Worm (Caenorhabditis elegans) whole organism, young adult: ENCODE data around the gene gtf-2H2C.

ENCODE experiments used
- K11D2.4 ChIP-seq: fragments of 200-800 bp; sonication (Bioruptor generic); IDR thresholded peaks from 2 replicates; pipeline ENCODE4 v1.3.6; 2022; ENCODE audit warnings: missing genetic modification reagents, missing genetic modification characterization, missing compliant biosample characterization
- ama-1 ChIP-seq, 3 experiments: fragments of 150-350 bp in 1 of 3; sonication (generic microtip) in 2 of 3; optimal IDR thresholded peaks; 2 replicates each; lab custom pipeline; 2014 to 2018; ENCODE audit warnings: missing biosample characterization in 2 of 3, missing genetic modification characterization in 2 of 3, missing genetic modification reagents in 2 of 3
- athp-1 ChIP-seq: sonication (generic microtip); optimal IDR thresholded peaks from 2 replicates; lab custom pipeline; 2017; ENCODE audit warnings: mild to moderate bottlenecking, missing genetic modification characterization, missing compliant biosample characterization
- him-1 ChIP-seq: sonication (generic microtip); optimal IDR thresholded peaks from 2 replicates; lab custom pipeline; 2016; ENCODE audit warnings: missing genotype, missing genetic modification reagents, missing genetic modification characterization, missing compliant biosample characterization
- mes-4 ChIP-seq: sonication (generic microtip); optimal IDR thresholded peaks from 2 replicates; lab custom pipeline; 2016; ENCODE audit warnings: missing genotype, missing genetic modification characterization, missing compliant biosample characterization
- nfya-1 ChIP-seq: sonication (generic microtip); optimal IDR thresholded peaks from 2 replicates; lab custom pipeline; 2017; ENCODE audit warnings: antibody characterized with exemption, missing compliant biosample characterization, missing genetic modification characterization, borderline replicate concordance; ENCODE audit not compliant: insufficient read depth
- rcor-1 ChIP-seq: fragments of 200-800 bp; sonication (Bioruptor generic); IDR thresholded peaks from 2 replicates; pipeline ENCODE4 v1.3.6; 2022; ENCODE audit warnings: missing genetic modification reagents, missing genetic modification characterization, missing compliant biosample characterization
- snpc-3.4 ChIP-seq: sonication (generic microtip); optimal IDR thresholded peaks from 2 replicates; lab custom pipeline; 2017; ENCODE audit warnings: missing genetic modification characterization, mild to moderate bottlenecking, missing compliant biosample characterization, antibody characterized with exemption, moderate library complexity, missing genotype, missing genetic modification reagents
- snpc-4 ChIP-seq, 5 experiments: fragments of 150-350 bp in 1 of 5; sonication (generic microtip) in 4 of 5; optimal IDR thresholded peaks; 2 replicates each; lab custom pipeline; 2014 to 2018; ENCODE audit warnings: missing genetic modification characterization in 5 of 5, missing biosample characterization in 3 of 5, antibody characterized with exemption in 2 of 5, mild to moderate bottlenecking in 2 of 5, missing compliant biosample characterization in 2 of 5, missing genotype in 2 of 5, moderate library complexity in 2 of 5, missing genetic modification reagents in 1 of 5
- unc-62 ChIP-seq: fragments of 150-350 bp; optimal IDR thresholded peaks from 2 replicates; lab custom pipeline; 2014; ENCODE audit warnings: missing biosample characterization, missing genetic modification reagents, missing genetic modification characterization
- zim-3 ChIP-seq: sonication (generic microtip); optimal IDR thresholded peaks from 2 replicates; lab custom pipeline; 2017; ENCODE audit warnings: mild to moderate bottlenecking, missing genetic modification characterization, moderate library complexity, missing compliant biosample characterization

ce11 chrIII:10078784-10079183, 11.8 kb downstream of the gtf-2H2C start:
- no peak for TF ChIP-seq mes-4 (tag; lab: Kevin White, UChicago)
- TF ChIP-seq snpc-3.4, result no peak
- no peak for TF ChIP-seq K11D2.4 (GFP tag; lab: Robert Waterston, UW)
- TF ChIP-seq zim-3, result no peak
- TF ChIP-seq ama-1 (optimal IDR thresholded peaks at IDR 0.05; lab: Kevin White, UChicago), result no peak
- no peak for TF ChIP-seq ama-1 (GFP tag; optimal IDR thresholded peaks at IDR 0.05; lab: Kevin White, UChicago)
- TF ChIP-seq nfya-1 (tag; lab: Kevin White, UChicago), result no peak
- peak; percentile 8 for TF ChIP-seq unc-62
- no peak for TF ChIP-seq him-1 (tag; lab: Kevin White, UChicago)
- no peak for TF ChIP-seq snpc-4 (GFP tag; optimal IDR thresholded peaks at IDR 0.05; lab: Kevin White, UChicago)
- no peak for TF ChIP-seq snpc-4 (tag; optimal IDR thresholded peaks at IDR 0.05; lab: Kevin White, UChicago)
- TF ChIP-seq rcor-1 (GFP tag; lab: Robert Waterston, UW), result no peak
- TF ChIP-seq athp-1 (tag; lab: Kevin White, UChicago), result no peak
